Worm (Caenorhabditis elegans) whole organism, L4 larva: ENCODE measurements around the gene C54D10.4.

Source experiments
- D1046.2 ChIP-seq: fragments of 200-800 bp; sonication (Bioruptor generic); IDR thresholded peaks from 2 replicates; pipeline ENCODE4 v1.3.6; 2022; ENCODE audit warnings: missing genetic modification characterization, missing compliant biosample characterization
- Y105C5A.15 ChIP-seq: fragments of 200-800 bp; sonication (Bioruptor generic); IDR thresholded peaks from 2 replicates; pipeline ENCODE4 v1.3.6; 2022; ENCODE audit warnings: missing genetic modification characterization, missing compliant biosample characterization
- Y75B8A.6 ChIP-seq: fragments of 200-800 bp; sonication (Bioruptor generic); IDR thresholded peaks from 2 replicates; pipeline ENCODE4 v1.3.6; 2022; ENCODE audit warnings: missing genetic modification reagents, missing genetic modification characterization, missing compliant biosample characterization
- ZK337.2 ChIP-seq: fragments of 200-800 bp; sonication (Bioruptor generic); IDR thresholded peaks from 2 replicates; pipeline ENCODE4 v1.3.6; 2022; ENCODE audit warnings: missing genetic modification reagents, missing genetic modification characterization, missing compliant biosample characterization
- ZK546.5 ChIP-seq, 2 experiments: sonication (generic microtip); optimal IDR thresholded peaks; 2 replicates each; lab custom pipeline; 2017; ENCODE audit warnings: missing biosample characterization in 2 of 2, missing genetic modification characterization in 2 of 2
- aha-1 ChIP-seq: fragments of 150-350 bp; peaks from one replicate; lab custom pipeline; 2014; ENCODE audit warnings: missing biosample characterization, missing genetic modification characterization
- ama-1 ChIP-seq: fragments of 150-350 bp; optimal IDR thresholded peaks from 2 replicates; lab custom pipeline; 2014; ENCODE audit warnings: inconsistent platforms, mixed read lengths
- attf-4 ChIP-seq: sonication (generic microtip); optimal IDR thresholded peaks from 3 replicates; lab custom pipeline; 2017; ENCODE audit warnings: missing biosample characterization, missing genetic modification characterization
- ceh-28 ChIP-seq: fragments of 150-350 bp; optimal IDR thresholded peaks from 2 replicates; lab custom pipeline; 2014; ENCODE audit warnings: missing biosample characterization, missing genetic modification reagents, missing genetic modification characterization
- ceh-32 ChIP-seq: sonication (generic microtip); optimal IDR thresholded peaks from 2 replicates; lab custom pipeline; 2016; ENCODE audit warnings: mild to moderate bottlenecking, missing genetic modification characterization, missing compliant biosample characterization; ENCODE audit not compliant: poor library complexity
- ceh-62 ChIP-seq: sonication (generic microtip); optimal IDR thresholded peaks from 2 replicates; lab custom pipeline; 2017; ENCODE audit warnings: missing biosample characterization, missing genetic modification characterization
- daf-12 ChIP-seq: fragments of 150-350 bp; optimal IDR thresholded peaks from 2 replicates; lab custom pipeline; 2014; ENCODE audit warnings: missing biosample characterization, missing genetic modification reagents, missing genetic modification characterization
- daf-16 ChIP-seq, 3 experiments: sonication (generic microtip); optimal IDR thresholded peaks; 2 replicates each; lab custom pipeline; 2016 to 2017; ENCODE audit warnings: missing genetic modification characterization in 3 of 3, missing genetic modification reagents in 3 of 3, mild to moderate bottlenecking in 2 of 3, missing compliant biosample characterization in 2 of 3, missing biosample characterization in 1 of 3, moderate library complexity in 1 of 3
- dmd-6 ChIP-seq: fragments of 200-800 bp; sonication (Bioruptor generic); IDR thresholded peaks from 2 replicates; pipeline ENCODE4 v1.3.6; 2022; ENCODE audit warnings: missing genetic modification reagents, missing genetic modification characterization, missing compliant biosample characterization
- dmd-9 ChIP-seq: fragments of 200-800 bp; sonication (Bioruptor generic); IDR thresholded peaks from 2 replicates; pipeline ENCODE4 v1.3.6; 2022; ENCODE audit warnings: missing genetic modification reagents, missing genetic modification characterization, missing compliant biosample characterization
- dpl-1 ChIP-seq: fragments of 150-350 bp; optimal IDR thresholded peaks from 2 replicates; lab custom pipeline; 2014; ENCODE audit warnings: missing biosample characterization, missing genetic modification reagents, missing genetic modification characterization
- dve-1 ChIP-seq: sonication (generic microtip); optimal IDR thresholded peaks from 2 replicates; lab custom pipeline; 2017; ENCODE audit warnings: antibody characterized with exemption, mild to moderate bottlenecking, missing genetic modification characterization, missing compliant biosample characterization; ENCODE audit not compliant: insufficient read depth
- fos-1 ChIP-seq: fragments of 150-350 bp; optimal IDR thresholded peaks from 2 replicates; lab custom pipeline; 2014; ENCODE audit warnings: missing biosample characterization, missing genetic modification characterization
- hif-1 ChIP-seq, 2 experiments: sonication (generic microtip); optimal IDR thresholded peaks; 2 replicates each; lab custom pipeline; 2016 to 2017; ENCODE audit warnings: missing compliant biosample characterization in 2 of 2, missing genetic modification characterization in 2 of 2, missing genetic modification reagents in 2 of 2, missing genotype in 2 of 2, mild to moderate bottlenecking in 1 of 2
- hlh-11 ChIP-seq: fragments of 200-800 bp; sonication (Bioruptor generic); optimal IDR thresholded peaks from 2 replicates; lab custom pipeline; 2018; ENCODE audit warnings: mild to moderate bottlenecking, missing genetic modification characterization, missing compliant biosample characterization
- hlh-30 ChIP-seq: sonication (generic microtip); optimal IDR thresholded peaks from 2 replicates; lab custom pipeline; 2017; ENCODE audit warnings: antibody characterized with exemption, mild to moderate bottlenecking, missing genetic modification characterization, missing compliant biosample characterization; ENCODE audit not compliant: insufficient read depth
- hmg-1.1 ChIP-seq: fragments of 200-800 bp; sonication (Bioruptor generic); IDR thresholded peaks from 2 replicates; pipeline ENCODE4 v1.3.6; 2022; ENCODE audit warnings: missing genetic modification reagents, missing genetic modification characterization, missing compliant biosample characterization
- lin-15B ChIP-seq: fragments of 150-350 bp; sonication (generic microtip); optimal IDR thresholded peaks from 3 replicates; lab custom pipeline; 2014; ENCODE audit warnings: missing biosample characterization, missing genetic modification characterization
- lin-38 ChIP-seq: fragments of 200-800 bp; sonication (Bioruptor generic); IDR thresholded peaks from 2 replicates; pipeline ENCODE4 v1.3.6; 2022; ENCODE audit warnings: missing genetic modification reagents, missing genetic modification characterization, missing compliant biosample characterization
- lin-39 ChIP-seq: fragments of 150-350 bp; optimal IDR thresholded peaks from 2 replicates; lab custom pipeline; 2014; ENCODE audit warnings: missing biosample characterization, missing genetic modification reagents, missing genetic modification characterization
- lir-3 ChIP-seq: sonication (generic microtip); optimal IDR thresholded peaks from 2 replicates; lab custom pipeline; 2016; ENCODE audit warnings: mild to moderate bottlenecking, missing genetic modification characterization, missing compliant biosample characterization
- lsy-2 ChIP-seq, 2 experiments: fragments of 150-350 bp in 1 of 2; sonication (generic microtip) in 1 of 2; optimal IDR thresholded peaks; 2 replicates each; lab custom pipeline; 2014 to 2017; ENCODE audit warnings: missing biosample characterization in 2 of 2, missing genetic modification characterization in 2 of 2
- mdl-1 ChIP-seq, 2 experiments: fragments of 150-350 bp in 1 of 2; sonication (generic microtip) in 1 of 2; optimal IDR thresholded peaks; 2 replicates each; lab custom pipeline; 2014 to 2017; ENCODE audit warnings: missing biosample characterization in 2 of 2, missing genetic modification characterization in 2 of 2
- mep-1 ChIP-seq: fragments of 150-350 bp; sonication (generic microtip); optimal IDR thresholded peaks from 3 replicates; lab custom pipeline; 2014; ENCODE audit warnings: missing biosample characterization, missing genetic modification characterization
- mes-2 ChIP-seq: sonication (generic microtip); optimal IDR thresholded peaks from 2 replicates; lab custom pipeline; 2016; ENCODE audit warnings: missing genotype, mild to moderate bottlenecking, missing genetic modification characterization, missing compliant biosample characterization; ENCODE audit not compliant: poor library complexity, severe bottlenecking
- mxl-2 ChIP-seq: fragments of 200-800 bp; sonication (Bioruptor generic); conservative IDR thresholded peaks from 2 replicates; pipeline ENCODE4 v1.3.6; 2022; ENCODE audit warnings: missing genetic modification reagents, missing genetic modification characterization, missing compliant biosample characterization
- nhr-111 ChIP-seq: fragments of 200-800 bp; sonication (Bioruptor generic); optimal IDR thresholded peaks from 2 replicates; lab custom pipeline; 2018; ENCODE audit warnings: mild to moderate bottlenecking, missing genetic modification characterization, missing compliant biosample characterization
- nhr-48 ChIP-seq: sonication (generic microtip); optimal IDR thresholded peaks from 2 replicates; lab custom pipeline; 2016; ENCODE audit warnings: mild to moderate bottlenecking, missing genetic modification characterization, missing compliant biosample characterization
- nhr-6 ChIP-seq: fragments of 150-350 bp; optimal IDR thresholded peaks from 2 replicates; lab custom pipeline; 2014; ENCODE audit warnings: missing biosample characterization, missing genetic modification characterization
- php-3 ChIP-seq: fragments of 200-800 bp; sonication (Bioruptor generic); IDR thresholded peaks from 2 replicates; pipeline ENCODE4 v1.3.6; 2022; ENCODE audit warnings: missing genetic modification reagents, missing genetic modification characterization, missing compliant biosample characterization
- pqm-1 ChIP-seq: sonication (generic microtip); optimal IDR thresholded peaks from 2 replicates; lab custom pipeline; 2017; ENCODE audit warnings: missing biosample characterization, missing genetic modification characterization
- rbr-2 ChIP-seq: sonication (generic microtip); optimal IDR thresholded peaks from 2 replicates; lab custom pipeline; 2016; ENCODE audit warnings: missing genotype, missing genetic modification characterization, missing compliant biosample characterization
- saeg-2 ChIP-seq: fragments of 200-800 bp; sonication (Bioruptor generic); IDR thresholded peaks from 2 replicates; pipeline ENCODE4 v1.3.6; 2022; ENCODE audit warnings: missing genetic modification reagents, missing genetic modification characterization, missing compliant biosample characterization
- sdz-12 ChIP-seq: fragments of 200-800 bp; sonication (Bioruptor generic); optimal IDR thresholded peaks from 2 replicates; lab custom pipeline; 2018; ENCODE audit warnings: mild to moderate bottlenecking, missing genetic modification characterization, missing compliant biosample characterization
- spr-1 ChIP-seq: sonication (generic microtip); optimal IDR thresholded peaks from 2 replicates; lab custom pipeline; 2016; ENCODE audit warnings: mild to moderate bottlenecking, missing genetic modification characterization, missing compliant biosample characterization
- unc-130 ChIP-seq: sonication (generic microtip); optimal IDR thresholded peaks from 2 replicates; lab custom pipeline; 2016; ENCODE audit warnings: missing genetic modification reagents, missing genetic modification characterization, missing compliant biosample characterization
- unc-39 ChIP-seq: sonication (generic microtip); optimal IDR thresholded peaks from 2 replicates; lab custom pipeline; 2017; ENCODE audit warnings: missing biosample characterization, missing genetic modification characterization
- zag-1 ChIP-seq: fragments of 150-350 bp; optimal IDR thresholded peaks from 2 replicates; lab custom pipeline; 2014; ENCODE audit warnings: missing biosample characterization, missing genetic modification characterization
- zip-11 ChIP-seq: fragments of 200-800 bp; sonication (Bioruptor generic); IDR thresholded peaks from 2 replicates; pipeline ENCODE4 v1.3.6; 2022; ENCODE audit warnings: missing genetic modification characterization, missing compliant biosample characterization
- zip-2 ChIP-seq: fragments of 150-350 bp; optimal IDR thresholded peaks from 2 replicates; lab custom pipeline; 2014; ENCODE audit warnings: missing biosample characterization, missing genetic modification characterization

Gene C54D10.4

DNA sequence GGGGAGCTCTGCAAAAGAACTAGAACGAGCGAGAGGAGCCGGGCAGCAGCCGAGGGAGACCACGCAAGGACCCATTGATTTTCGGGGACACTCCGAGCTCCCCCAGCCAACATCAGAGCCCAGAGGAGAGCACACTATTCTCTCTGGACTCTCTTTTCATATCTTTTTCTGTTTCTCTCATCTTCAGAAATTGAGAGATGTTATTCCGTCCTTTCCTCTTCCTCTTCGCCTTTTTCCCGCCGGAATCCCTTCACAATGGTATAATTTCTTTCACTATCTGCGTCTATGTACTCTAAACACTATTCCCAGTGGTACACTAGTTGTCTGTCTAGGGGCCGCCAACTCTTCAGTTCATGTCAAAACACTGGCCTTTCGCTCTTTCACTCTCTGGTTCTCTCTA is 44.7 kb upstream of the C54D10.4 start (continued):
- no peak for TF ChIP-seq ZK546.5 (tag; optimal IDR thresholded peaks at IDR 0.05; lab: Kevin White, UChicago)
- no peak for TF ChIP-seq zip-2
- no peak for TF ChIP-seq D1046.2 (GFP tag; lab: Robert Waterston, UW)
- TF ChIP-seq lir-3 (tag; lab: Kevin White, UChicago): no peak
- TF ChIP-seq mxl-2 (GFP tag; lab: Robert Waterston, UW): no peak
- peak; percentile 57 for TF ChIP-seq dpl-1 (GFP tag; lab: Kevin White, UChicago)
- TF ChIP-seq sdz-12: no peak
- TF ChIP-seq lin-15B: no peak
- TF ChIP-seq lsy-2 (tag; optimal IDR thresholded peaks at IDR 0.05; lab: Kevin White, UChicago): peak; percentile 34 to 67
- TF ChIP-seq zip-11: no peak
- TF ChIP-seq dve-1 (tag; lab: Kevin White, UChicago): peak; percentile 42
- no peak for TF ChIP-seq php-3 (GFP tag; lab: Robert Waterston, UW)
- peak; percentile 39 for TF ChIP-seq mes-2
- TF ChIP-seq, all 104 proteins: peak for 36

DNA sequence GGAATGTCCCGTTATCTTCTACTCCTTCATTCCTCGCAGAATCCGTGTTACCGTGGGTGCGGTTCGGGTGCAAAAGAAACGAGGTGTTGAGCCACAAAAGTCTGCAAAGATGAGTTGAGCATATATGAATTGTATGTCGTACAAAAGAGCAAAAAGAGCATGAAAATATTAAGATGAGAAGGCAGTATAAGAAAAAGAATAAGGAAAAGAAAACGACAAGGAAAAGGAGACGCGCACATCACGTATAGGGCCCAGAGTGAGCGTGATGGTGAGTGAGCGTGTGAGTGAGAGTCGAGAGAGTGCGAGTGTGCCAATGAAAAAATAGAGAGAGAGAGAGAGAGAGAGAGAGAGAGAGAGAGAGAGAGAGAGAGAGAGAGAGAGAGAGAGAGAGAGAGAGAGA is 42.2 kb upstream of the C54D10.4 start, which contains the start of gene egl-10:
Gene egl-10 (minus strand): TSS at position 101 of the 400 bp plus-strand sequence.
- TF ChIP-seq hlh-30 (tag; lab: Kevin White, UChicago) (peak; percentile 11), hmg-1.1 (GFP tag; lab: Robert Waterston, UW) (0 out of 2 replicates have a peak, but pooled peaks have one; percentile 21), dve-1 (tag; lab: Kevin White, UChicago) (peak; percentile 19), nhr-6 (tag; lab: Kevin White, UChicago) (peak; percentile 11), ZK546.5 (tag; optimal IDR thresholded peaks at IDR 0.05; lab: Kevin White, UChicago) (no peak), mes-2 (peak; percentile 50), ceh-28 (tag; lab: Kevin White, UChicago) (no peak), saeg-2 (GFP tag; lab: Robert Waterston, UW) (no peak), attf-4 (tag; lab: Kevin White, UChicago) (no peak), rbr-2 (tag; lab: Kevin White, UChicago) (no peak), hif-1 (tag; optimal IDR thresholded peaks at IDR 0.05; lab: Kevin White, UChicago) (no peak)
- TF ChIP-seq, all 104 proteins: peak for 5

DNA sequence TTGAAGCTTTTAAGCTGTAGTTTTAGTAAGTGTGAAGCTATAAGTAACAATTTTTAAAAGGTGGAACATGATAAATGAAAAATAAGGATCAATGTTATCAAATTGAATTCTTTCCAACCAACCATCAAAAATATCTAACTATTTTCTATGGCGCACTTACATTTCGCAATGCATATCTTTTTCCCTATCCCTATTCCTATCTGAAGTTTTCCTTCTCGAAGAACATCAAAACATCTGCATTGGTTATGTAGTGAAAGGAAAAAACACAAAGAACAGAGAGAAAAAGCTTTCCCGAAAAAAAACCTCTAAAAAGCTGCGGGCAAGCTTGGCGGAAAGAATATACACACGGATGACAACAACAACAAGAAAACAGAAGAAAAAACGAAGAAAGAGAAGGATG is 39.8 kb upstream of the C54D10.4 start:
- TF ChIP-seq zag-1 (no peak), Y105C5A.15 (no peak), mdl-1 (tag; optimal IDR thresholded peaks at IDR 0.05; lab: Kevin White, UChicago) (peak in 1 of 2 experiments; percentile 32), dmd-6 (GFP tag; lab: Robert Waterston, UW) (no peak), rbr-2 (tag; lab: Kevin White, UChicago) (no peak), daf-12 (tag; lab: Kevin White, UChicago) (no peak), lin-38 (GFP tag; lab: Robert Waterston, UW) (no peak), mes-2 (no peak), ZK546.5 (tag; optimal IDR thresholded peaks at IDR 0.05; lab: Kevin White, UChicago) (no peak), ama-1 (lab: Kevin White, UChicago) (no peak), Y75B8A.6 (no peak), nhr-111 (GFP tag; lab: Kevin White, UChicago) (no peak), unc-39 (no peak), ZK337.2 (GFP tag; lab: Robert Waterston, UW) (no peak), hmg-1.1 (GFP tag; lab: Robert Waterston, UW) (no peak), aha-1 (peak; percentile 68), daf-16 (GFP tag; optimal IDR thresholded peaks at IDR 0.05; lab: Kevin White, UChicago) (peak in 1 of 2 experiments; percentile 59), daf-16 (tag; optimal IDR thresholded peaks at IDR 0.05; lab: Kevin White, UChicago) (no peak), hlh-11 (tag; lab: Kevin White, UChicago) (peak; percentile 1), pqm-1 (no peak), php-3 (GFP tag; lab: Robert Waterston, UW) (no peak), lin-39 (tag; lab: Kevin White, UChicago) (no peak), ceh-32 (no peak), lsy-2 (tag; optimal IDR thresholded peaks at IDR 0.05; lab: Kevin White, UChicago) (peak in 1 of 2 experiments; percentile 36), mep-1 (tag; lab: Kevin White, UChicago) (peak; percentile 25), spr-1 (tag; lab: Kevin White, UChicago) (no peak), unc-130 (GFP tag; lab: Kevin White, UChicago) (no peak), fos-1 (tag; lab: Kevin White, UChicago) (no peak), nhr-48 (tag; lab: Kevin White, UChicago) (no peak), dve-1 (tag; lab: Kevin White, UChicago) (peak; percentile 16), dmd-9 (GFP tag; lab: Robert Waterston, UW) (no peak), ceh-62 (no peak), D1046.2 (GFP tag; lab: Robert Waterston, UW) (no peak)
